Fruit fly (Drosophila melanogaster) whole organism, embryonic: ENCODE measurements around the gene CG15403.
A peak's percentile ranks its signal among the peaks of the same experiment; 100 is the strongest.

Source experiments
- ATbp ChIP-seq: fragments of 200-800 bp; sonication (Bioruptor generic); optimal IDR thresholded peaks from 2 replicates; lab custom pipeline; 2017; ENCODE audit warnings: missing biosample characterization, mild to moderate bottlenecking, missing genetic modification characterization, missing genetic modification reagents
- Ada2b ChIP-seq: fragments of 200-800 bp; sonication (Bioruptor generic); IDR thresholded peaks from 2 replicates; pipeline ENCODE4 v1.3.6; 2022; ENCODE audit warnings: missing biosample characterization, missing genetic modification characterization
- Atf-2 ChIP-seq: fragments of 200-800 bp; sonication (Bioruptor generic); optimal IDR thresholded peaks from 2 replicates; lab custom pipeline; 2016; ENCODE audit warnings: missing biosample characterization, missing genetic modification characterization
- CG10543 ChIP-seq: fragments of 200-800 bp; sonication (Bioruptor generic); optimal IDR thresholded peaks from 3 replicates; lab custom pipeline; 2017; ENCODE audit warnings: missing biosample characterization, mild to moderate bottlenecking, missing genetic modification characterization, moderate library complexity
- CG11504 ChIP-seq: fragments of 200-800 bp; sonication (Bioruptor generic); optimal IDR thresholded peaks from 3 replicates; lab custom pipeline; 2019; ENCODE audit warnings: missing biosample characterization, mild to moderate bottlenecking, missing genetic modification characterization, moderate library complexity
- CG12236 ChIP-seq: fragments of 200-800 bp; sonication (Bioruptor generic); optimal IDR thresholded peaks from 2 replicates; lab custom pipeline; 2016; ENCODE audit warnings: missing biosample characterization, missing genetic modification characterization
- CG14667 ChIP-seq: fragments of 200-800 bp; sonication (Bioruptor generic); IDR thresholded peaks from 2 replicates; pipeline ENCODE4 v1.3.6; 2022; ENCODE audit warnings: missing biosample characterization, missing genetic modification characterization
- CG3281 ChIP-seq: fragments of 200-800 bp; sonication (Bioruptor generic); optimal IDR thresholded peaks from 3 replicates; lab custom pipeline; 2017; ENCODE audit warnings: missing biosample characterization, mild to moderate bottlenecking, missing genetic modification characterization
- CG34224 ChIP-seq: fragments of 200-800 bp; sonication (Bioruptor generic); IDR thresholded peaks from 3 replicates; pipeline ENCODE4 v1.3.6; 2022; ENCODE audit warnings: missing biosample characterization, missing genetic modification characterization; ENCODE audit not compliant: partially characterized antibody
- CG34422 ChIP-seq: fragments of 200-800 bp; sonication (Bioruptor generic); IDR thresholded peaks from 3 replicates; pipeline ENCODE4 v1.3.6; 2022; ENCODE audit warnings: missing biosample characterization, missing genetic modification characterization
- CG4730 ChIP-seq: fragments of 200-800 bp; sonication (Bioruptor generic); IDR thresholded peaks from 2 replicates; pipeline ENCODE4 v1.3.6; 2022; ENCODE audit warnings: missing biosample characterization, missing genetic modification characterization
- CG5953 ChIP-seq: fragments of 200-800 bp; sonication (Bioruptor generic); IDR thresholded peaks from 2 replicates; pipeline ENCODE4 v1.3.6; 2022; ENCODE audit warnings: missing biosample characterization, missing genetic modification characterization
- CG6254 ChIP-seq: fragments of 200-800 bp; sonication (Bioruptor generic); optimal IDR thresholded peaks from 3 replicates; lab custom pipeline; 2017; ENCODE audit warnings: mild to moderate bottlenecking, missing biosample characterization, missing genetic modification reagents, missing genetic modification characterization
- CG6813 ChIP-seq: fragments of 200-800 bp; sonication (Bioruptor generic); optimal IDR thresholded peaks from 2 replicates; lab custom pipeline; 2017; ENCODE audit warnings: missing biosample characterization, missing genetic modification characterization, mild to moderate bottlenecking, moderate library complexity, missing genetic modification reagents
- CG7839 ChIP-seq: fragments of 200-800 bp; sonication (Bioruptor generic); optimal IDR thresholded peaks from 3 replicates; lab custom pipeline; 2018; ENCODE audit warnings: missing biosample characterization, mild to moderate bottlenecking, missing genetic modification characterization, moderate library complexity
- CG7963 ChIP-seq: fragments of 200-800 bp; sonication (Bioruptor generic); IDR thresholded peaks from 3 replicates; pipeline ENCODE4 v1.3.6; 2022; ENCODE audit warnings: missing biosample characterization, missing genetic modification characterization; ENCODE audit not compliant: partially characterized antibody
- CG8089 ChIP-seq: fragments of 200-800 bp; sonication (Bioruptor generic); optimal IDR thresholded peaks from 3 replicates; lab custom pipeline; 2016; ENCODE audit warnings: missing biosample characterization, missing genetic modification characterization
- CG8944 ChIP-seq: fragments of 200-800 bp; sonication (Bioruptor generic); optimal IDR thresholded peaks from 3 replicates; lab custom pipeline; 2016; ENCODE audit warnings: missing biosample characterization, missing genetic modification characterization
- CG9727 ChIP-seq: fragments of 200-800 bp; sonication (Bioruptor generic); optimal IDR thresholded peaks from 3 replicates; lab custom pipeline; 2017; ENCODE audit warnings: missing biosample characterization, mild to moderate bottlenecking, missing genetic modification characterization
- Gsc ChIP-seq: fragments of 200-800 bp; sonication (Bioruptor generic); IDR thresholded peaks from 2 replicates; pipeline ENCODE4 v1.3.6; 2022; ENCODE audit warnings: missing biosample characterization, missing genetic modification characterization
- Gug ChIP-seq: fragments of 200-800 bp; sonication (Bioruptor generic); IDR thresholded peaks from 4 replicates; pipeline ENCODE4 v1.3.6; 2022; ENCODE audit warnings: missing biosample characterization, missing genetic modification characterization
- H2.0 ChIP-seq: fragments of 200-800 bp; sonication (Bioruptor generic); IDR thresholded peaks from 2 replicates; pipeline ENCODE4 v1.3.6; 2022; ENCODE audit warnings: missing biosample characterization, missing genetic modification characterization
- Hand ChIP-seq: fragments of 200-800 bp; sonication (Bioruptor generic); optimal IDR thresholded peaks from 2 replicates; lab custom pipeline; 2017; ENCODE audit warnings: mild to moderate bottlenecking, missing biosample characterization, missing genetic modification reagents, missing genetic modification characterization
- Hr78 ChIP-seq, 2 experiments: fragments of 200-800 bp in 1 of 2; fragments of >200 bp in 1 of 2; sonication (Bioruptor generic) in 1 of 2; optimal IDR thresholded peaks; 2 replicates each; lab custom pipeline; 2017 to 2019; ENCODE audit warnings: missing biosample characterization in 2 of 2, missing genetic modification characterization in 2 of 2, mild to moderate bottlenecking in 1 of 2, moderate library complexity in 1 of 2
- MTF-1 ChIP-seq: fragments of 200-800 bp; sonication (Bioruptor generic); optimal IDR thresholded peaks from 2 replicates; lab custom pipeline; 2018; ENCODE audit warnings: missing biosample characterization, mild to moderate bottlenecking, missing genetic modification characterization, borderline replicate concordance
- Max ChIP-seq: fragments of 200-800 bp; sonication (Bioruptor generic); optimal IDR thresholded peaks from 2 replicates; lab custom pipeline; 2016; ENCODE audit warnings: missing biosample characterization, mild to moderate bottlenecking, missing genetic modification characterization
- Med ChIP-seq: fragments of 200-800 bp; sonication (Bioruptor generic); peaks from one replicate; lab custom pipeline; 2016; ENCODE audit warnings: missing biosample characterization, missing genetic modification characterization, mild to moderate bottlenecking, inconsistent platforms, moderate library complexity
- Meics ChIP-seq: fragments of 200-800 bp; sonication (Bioruptor generic); optimal IDR thresholded peaks from 2 replicates; lab custom pipeline; 2017; ENCODE audit warnings: missing biosample characterization, mild to moderate bottlenecking, missing genetic modification characterization
- Nf-YA ChIP-seq: fragments of 200-800 bp; sonication (Bioruptor generic); IDR thresholded peaks from 2 replicates; pipeline ENCODE4 v1.3.6; 2022; ENCODE audit warnings: missing biosample characterization, missing genetic modification characterization
- Sox102F ChIP-seq: fragments of 200-800 bp; sonication (Bioruptor generic); optimal IDR thresholded peaks from 2 replicates; lab custom pipeline; 2018; ENCODE audit warnings: missing biosample characterization, mild to moderate bottlenecking, missing genetic modification characterization, moderate library complexity
- TFAM ChIP-seq: fragments of 200-800 bp; sonication (Bioruptor generic); optimal IDR thresholded peaks from 2 replicates; lab custom pipeline; 2017; ENCODE audit warnings: missing biosample characterization, missing genetic modification characterization, inconsistent platforms
- ato ChIP-seq: fragments of 200-800 bp; sonication (Bioruptor generic); IDR thresholded peaks from 2 replicates; pipeline ENCODE4 v1.3.6; 2022; ENCODE audit warnings: missing biosample characterization, missing genetic modification characterization; ENCODE audit not compliant: partially characterized antibody
- bowl ChIP-seq: fragments of 200-800 bp; sonication (Bioruptor generic); IDR thresholded peaks from 2 replicates; pipeline ENCODE4 v1.3.6; 2022; ENCODE audit warnings: missing biosample characterization, missing genetic modification characterization
- cato ChIP-seq: fragments of 200-800 bp; sonication (Bioruptor generic); optimal IDR thresholded peaks from 2 replicates; lab custom pipeline; 2016; ENCODE audit warnings: missing biosample characterization, missing genetic modification characterization, borderline replicate concordance
- chn ChIP-seq: fragments of 200-800 bp; sonication (Bioruptor generic); optimal IDR thresholded peaks from 2 replicates; lab custom pipeline; 2016; ENCODE audit warnings: missing biosample characterization, missing genetic modification characterization
- crp ChIP-seq, 2 experiments: fragments of 200-800 bp; sonication (Bioruptor generic); optimal IDR thresholded peaks; 2 replicates in 1 of 2; 3 replicates in 1 of 2; lab custom pipeline; 2017; ENCODE audit warnings: missing biosample characterization in 2 of 2, missing genetic modification characterization in 2 of 2, mild to moderate bottlenecking in 1 of 2, moderate library complexity in 1 of 2
- dm ChIP-seq: fragments of 200-800 bp; sonication (Bioruptor generic); optimal IDR thresholded peaks from 3 replicates; lab custom pipeline; 2016; ENCODE audit warnings: missing biosample characterization, missing genetic modification characterization
- ftz-f1 ChIP-seq: fragments of 200-800 bp; sonication (Bioruptor generic); optimal IDR thresholded peaks from 2 replicates; lab custom pipeline; 2016; ENCODE audit warnings: missing biosample characterization, missing genetic modification characterization
- gce ChIP-seq: fragments of 200-800 bp; sonication (Bioruptor generic); IDR thresholded peaks from 3 replicates; pipeline ENCODE4 v1.3.6; 2022; ENCODE audit warnings: missing biosample characterization, missing genetic modification characterization
- gem ChIP-seq: fragments of 200-800 bp; sonication (Bioruptor generic); optimal IDR thresholded peaks from 2 replicates; lab custom pipeline; 2019; ENCODE audit warnings: missing biosample characterization, mild to moderate bottlenecking, missing genetic modification characterization, moderate library complexity
- gfzf ChIP-seq: fragments of 200-800 bp; sonication (Bioruptor generic); optimal IDR thresholded peaks from 2 replicates; lab custom pipeline; 2016; ENCODE audit warnings: missing biosample characterization, mild to moderate bottlenecking, missing genetic modification characterization, moderate library complexity
- grau ChIP-seq: fragments of 200-800 bp; optimal IDR thresholded peaks from 3 replicates; lab custom pipeline; 2019; ENCODE audit warnings: missing biosample characterization, mild to moderate bottlenecking, missing genetic modification characterization, moderate library complexity
- ind ChIP-seq: fragments of 200-800 bp; sonication (Bioruptor generic); optimal IDR thresholded peaks from 3 replicates; lab custom pipeline; 2016; ENCODE audit warnings: missing biosample characterization, missing genetic modification characterization
- jigr1 ChIP-seq: fragments of 200-800 bp; sonication (Bioruptor generic); IDR thresholded peaks from 3 replicates; pipeline ENCODE4 v1.3.6; 2022; ENCODE audit warnings: missing biosample characterization, missing genetic modification characterization
- klu ChIP-seq: fragments of 200-800 bp; sonication (Bioruptor generic); IDR thresholded peaks from 2 replicates; pipeline ENCODE4 v1.3.6; 2022; ENCODE audit warnings: missing biosample characterization, missing genetic modification characterization
- prd ChIP-seq, 3 experiments: fragments of >200 bp in 2 of 3; fragments of 200-800 bp in 1 of 3; sonication (Bioruptor generic) in 1 of 3; optimal IDR thresholded peaks in 2 of 3; IDR thresholded peaks in 1 of 3; 2 replicates in 2 of 3; 3 replicates in 1 of 3; pipeline versions ENCODE4 v1.3.6 to Lab custom; 2017 to 2022; ENCODE audit warnings: missing biosample characterization in 1 of 3, missing genetic modification characterization in 1 of 3
- repo ChIP-seq: fragments of 200-800 bp; sonication (Bioruptor generic); optimal IDR thresholded peaks from 2 replicates; lab custom pipeline; 2016; ENCODE audit warnings: missing biosample characterization, missing genetic modification characterization
- scrt ChIP-seq: fragments of 200-800 bp; sonication (Bioruptor generic); optimal IDR thresholded peaks from 2 replicates; lab custom pipeline; 2018; ENCODE audit warnings: missing biosample characterization, mild to moderate bottlenecking, missing genetic modification characterization, moderate library complexity
- z ChIP-seq: fragments of 200-800 bp; sonication (Bioruptor generic); IDR thresholded peaks from 3 replicates; pipeline ENCODE4 v1.3.6; 2022; ENCODE audit warnings: missing biosample characterization, missing genetic modification characterization

Gene CG15403

DNA sequence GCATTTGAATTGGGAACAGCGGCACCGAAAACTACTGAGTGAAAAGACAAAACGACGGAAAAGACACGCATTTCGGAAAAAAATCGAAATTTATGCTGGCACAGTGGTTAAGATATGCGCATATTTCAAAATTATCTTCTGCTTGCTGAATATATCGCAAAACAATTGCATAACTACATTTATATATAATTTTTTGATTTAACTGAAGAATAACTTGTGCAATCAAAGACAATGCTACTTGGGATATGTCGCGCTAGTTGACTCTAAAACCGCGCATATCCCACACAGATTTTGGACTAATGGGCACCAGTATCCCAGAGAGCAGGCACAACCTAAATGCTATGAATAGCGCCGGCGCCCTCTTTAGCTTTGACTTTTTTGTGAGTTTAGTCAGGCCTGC is 27.6 kb upstream of the CG15403 start (continued):
- TF ChIP-seq CG7839 (tag; lab: Kevin White, UChicago) (peak; percentile 44), Med (GFP tag; lab: Kevin White, UChicago) (peak; percentile 82), Nf-YA (GFP tag; lab: Robert Waterston, UW) (no peak), TFAM (GFP tag; lab: Kevin White, UChicago) (no peak), Gug (GFP tag; lab: Robert Waterston, UW) (peak; percentile 40; the same call in 2 of the 4 replicates), H2.0 (GFP tag; lab: Robert Waterston, UW) (peak; percentile 62), ato (no peak), jigr1 (GFP tag; lab: Robert Waterston, UW) (0 out of 3 replicates have a peak, but pooled peaks have one; percentile 27), CG14667 (peak; percentile 67), Ada2b (peak; percentile 39; the same call in 1 of the 2 replicates), CG10543 (GFP tag; lab: Kevin White, UChicago) (no peak), ATbp (peak; percentile 34), chn (no peak), repo (no peak), ind (GFP tag; lab: Kevin White, UChicago) (peak; percentile 23), CG4730 (GFP tag; lab: Robert Waterston, UW) (0 out of 2 replicates have a peak, but pooled peaks have one; percentile 26), prd (optimal IDR thresholded peaks at IDR 0.05; lab: Kevin White, UChicago) (no peak), prd (GFP tag; IDR thresholded peaks at IDR 0.05; lab: Robert Waterston, UW) (peak; percentile 68), CG34224 (GFP tag; lab: Robert Waterston, UW) (no peak), grau (tag; lab: Kevin White, UChicago) (peak; percentile 35), dm (no peak), ftz-f1 (GFP tag; lab: Kevin White, UChicago) (no peak), CG6254 (GFP tag; lab: Kevin White, UChicago) (no peak), CG12236 (GFP tag; lab: Kevin White, UChicago) (no peak), CG3281 (GFP tag; lab: Kevin White, UChicago) (no peak), gce (no peak), CG11504 (tag; lab: Kevin White, UChicago) (peak; percentile 58), crp (GFP tag; optimal IDR thresholded peaks at IDR 0.05; lab: Kevin White, UChicago) (no peak), Meics (GFP tag; lab: Kevin White, UChicago) (no peak), CG7963 (GFP tag; lab: Robert Waterston, UW) (no peak), Gsc (GFP tag; lab: Robert Waterston, UW) (no peak), CG8944 (GFP tag; lab: Kevin White, UChicago) (peak; percentile 7), Hand (GFP tag; lab: Kevin White, UChicago) (no peak), Max (GFP tag; lab: Kevin White, UChicago) (no peak), Atf-2 (GFP tag; lab: Kevin White, UChicago) (no peak), bowl (no peak), CG6813 (GFP tag; lab: Kevin White, UChicago) (no peak), Hr78 (GFP tag; optimal IDR thresholded peaks at IDR 0.05; lab: Kevin White, UChicago) (peak in 1 of 2 experiments; percentile 5), Sox102F (GFP tag; lab: Kevin White, UChicago) (peak; percentile 80), gem (tag; lab: Kevin White, UChicago) (peak; percentile 66), klu (GFP tag; lab: Robert Waterston, UW) (no peak), CG5953 (GFP tag; lab: Robert Waterston, UW) (peak; percentile 60; the same call in 1 of the 2 replicates), CG8089 (GFP tag; lab: Kevin White, UChicago) (peak; percentile 2), z (GFP tag; lab: Robert Waterston, UW) (0 out of 3 replicates have a peak, but pooled peaks have one; percentile 8), cato (GFP tag; lab: Kevin White, UChicago) (no peak), CG34422 (peak; percentile 50; the same call in 1 of the 3 replicates), CG9727 (GFP tag; lab: Kevin White, UChicago) (no peak), gfzf (GFP tag; lab: Kevin White, UChicago) (no peak), scrt (GFP tag; lab: Kevin White, UChicago) (no peak), MTF-1 (GFP tag; lab: Kevin White, UChicago) (no peak)
